Fruit fly (Drosophila melanogaster) whole organism, embryonic: ENCODE data around the gene Acp32CD.
A peak's percentile ranks its signal among the peaks of the same experiment; 100 is the strongest.

Source experiments
- Abd-B ChIP-seq: fragments of 200-800 bp; sonication (Bioruptor generic); optimal IDR thresholded peaks from 2 replicates; lab custom pipeline; 2018; ENCODE audit warnings: missing biosample characterization, mild to moderate bottlenecking, missing genetic modification characterization, moderate library complexity
- CG10267 ChIP-seq: fragments of 200-800 bp; sonication (Bioruptor generic); optimal IDR thresholded peaks from 2 replicates; lab custom pipeline; 2018; ENCODE audit warnings: missing biosample characterization, mild to moderate bottlenecking, missing genetic modification characterization, moderate library complexity
- CG10274 ChIP-seq: fragments of 200-800 bp; sonication (Bioruptor generic); optimal IDR thresholded peaks from 3 replicates; lab custom pipeline; 2017; ENCODE audit warnings: missing biosample characterization, mild to moderate bottlenecking, missing genetic modification characterization
- CG10431 ChIP-seq: fragments of 200-800 bp; sonication (Bioruptor generic); optimal IDR thresholded peaks from 3 replicates; lab custom pipeline; 2018; ENCODE audit warnings: missing biosample characterization, mild to moderate bottlenecking, missing genetic modification characterization
- CG10543 ChIP-seq: fragments of 200-800 bp; sonication (Bioruptor generic); optimal IDR thresholded peaks from 3 replicates; lab custom pipeline; 2017; ENCODE audit warnings: missing biosample characterization, mild to moderate bottlenecking, missing genetic modification characterization, moderate library complexity
- CG13424 ChIP-seq: fragments of 200-800 bp; sonication (Bioruptor generic); optimal IDR thresholded peaks from 2 replicates; lab custom pipeline; 2019; ENCODE audit warnings: missing biosample characterization, mild to moderate bottlenecking, missing genetic modification characterization, moderate library complexity
- CG13775 ChIP-seq: fragments of 200-800 bp; sonication (Bioruptor generic); optimal IDR thresholded peaks from 3 replicates; lab custom pipeline; 2017; ENCODE audit warnings: missing biosample characterization, mild to moderate bottlenecking, missing genetic modification characterization
- CG14965 ChIP-seq: fragments of 200-800 bp; sonication (Bioruptor generic); optimal IDR thresholded peaks from 2 replicates; lab custom pipeline; 2016; ENCODE audit warnings: missing biosample characterization, missing genetic modification characterization, borderline replicate concordance
- CG15601 ChIP-seq: fragments of 200-800 bp; sonication (Bioruptor generic); optimal IDR thresholded peaks from 3 replicates; lab custom pipeline; 2019; ENCODE audit warnings: missing biosample characterization, mild to moderate bottlenecking, missing genetic modification characterization, moderate library complexity
- CG18764 ChIP-seq: fragments of 200-800 bp; sonication (Bioruptor generic); optimal IDR thresholded peaks from 3 replicates; lab custom pipeline; 2016; ENCODE audit warnings: missing biosample characterization, missing genetic modification characterization
- CG2875 ChIP-seq: fragments of 200-800 bp; sonication (Bioruptor generic); optimal IDR thresholded peaks from 2 replicates; lab custom pipeline; 2017; ENCODE audit warnings: missing biosample characterization, mild to moderate bottlenecking, missing genetic modification characterization, missing genetic modification reagents
- CG34376 ChIP-seq: fragments of 200-800 bp; sonication (Bioruptor generic); optimal IDR thresholded peaks from 2 replicates; lab custom pipeline; 2018; ENCODE audit warnings: missing biosample characterization, mild to moderate bottlenecking, missing genetic modification characterization
- CG4707 ChIP-seq: fragments of 200-800 bp; sonication (Bioruptor generic); optimal IDR thresholded peaks from 2 replicates; lab custom pipeline; 2018; ENCODE audit warnings: missing biosample characterization, mild to moderate bottlenecking, missing genetic modification characterization, moderate library complexity
- CG5953 ChIP-seq: fragments of 200-800 bp; sonication (Bioruptor generic); IDR thresholded peaks from 2 replicates; pipeline ENCODE4 v1.3.6; 2022; ENCODE audit warnings: missing biosample characterization, missing genetic modification characterization
- CG9876 ChIP-seq: fragments of 200-800 bp; sonication (Bioruptor generic); optimal IDR thresholded peaks from 2 replicates; lab custom pipeline; 2016; ENCODE audit warnings: missing biosample characterization, missing genetic modification characterization
- D19B ChIP-seq: fragments of 200-800 bp; sonication (Bioruptor generic); optimal IDR thresholded peaks from 2 replicates; lab custom pipeline; 2017; ENCODE audit warnings: missing biosample characterization, mild to moderate bottlenecking, missing genetic modification characterization
- Dek ChIP-seq: fragments of 200-800 bp; sonication (Bioruptor generic); optimal IDR thresholded peaks from 3 replicates; lab custom pipeline; 2019; ENCODE audit warnings: missing biosample characterization, mild to moderate bottlenecking, missing genetic modification characterization, moderate library complexity
- Dip3 ChIP-seq: fragments of 200-800 bp; sonication (Bioruptor generic); optimal IDR thresholded peaks from 3 replicates; lab custom pipeline; 2016; ENCODE audit warnings: missing biosample characterization, missing genetic modification characterization
- Fer1 ChIP-seq: fragments of 200-800 bp; sonication (Bioruptor generic); optimal IDR thresholded peaks from 2 replicates; lab custom pipeline; 2017; ENCODE audit warnings: missing biosample characterization, mild to moderate bottlenecking, missing genetic modification characterization
- H2.0 ChIP-seq: fragments of 200-800 bp; sonication (Bioruptor generic); IDR thresholded peaks from 2 replicates; pipeline ENCODE4 v1.3.6; 2022; ENCODE audit warnings: missing biosample characterization, missing genetic modification characterization
- HLHmδ ChIP-seq: fragments of 200-800 bp; sonication (Bioruptor generic); optimal IDR thresholded peaks from 2 replicates; lab custom pipeline; 2018; ENCODE audit warnings: missing biosample characterization, mild to moderate bottlenecking, missing genetic modification characterization, moderate library complexity
- Hr3 ChIP-seq: fragments of 200-800 bp; sonication (Bioruptor generic); optimal IDR thresholded peaks from 3 replicates; lab custom pipeline; 2016; ENCODE audit warnings: missing biosample characterization, missing genetic modification characterization
- MTF-1 ChIP-seq: fragments of 200-800 bp; sonication (Bioruptor generic); optimal IDR thresholded peaks from 2 replicates; lab custom pipeline; 2018; ENCODE audit warnings: missing biosample characterization, mild to moderate bottlenecking, missing genetic modification characterization, borderline replicate concordance
- Meics ChIP-seq: fragments of 200-800 bp; sonication (Bioruptor generic); optimal IDR thresholded peaks from 2 replicates; lab custom pipeline; 2017; ENCODE audit warnings: missing biosample characterization, mild to moderate bottlenecking, missing genetic modification characterization
- Mrtf ChIP-seq: fragments of 200-800 bp; sonication (Bioruptor generic); IDR thresholded peaks from 3 replicates; pipeline ENCODE4 v1.3.6; 2022; ENCODE audit warnings: missing biosample characterization, missing genetic modification characterization
- NK7.1 ChIP-seq: fragments of 200-800 bp; sonication (Bioruptor generic); optimal IDR thresholded peaks from 3 replicates; lab custom pipeline; 2016; ENCODE audit warnings: missing biosample characterization, missing genetic modification characterization
- Oaz ChIP-seq: fragments of 200-800 bp; sonication (Bioruptor generic); IDR thresholded peaks from 2 replicates; pipeline ENCODE4 v1.3.6; 2022; ENCODE audit warnings: missing biosample characterization, missing genetic modification characterization
- Oli ChIP-seq: fragments of 200-800 bp; sonication (Bioruptor generic); optimal IDR thresholded peaks from 2 replicates; lab custom pipeline; 2018; ENCODE audit warnings: missing biosample characterization, mild to moderate bottlenecking, missing genetic modification characterization, moderate library complexity
- Opbp ChIP-seq: fragments of 200-800 bp; sonication (Bioruptor generic); IDR thresholded peaks from 3 replicates; pipeline ENCODE4 v1.3.6; 2022; ENCODE audit warnings: missing biosample characterization, missing genetic modification characterization; ENCODE audit not compliant: partially characterized antibody
- Six4 ChIP-seq: fragments of 200-800 bp; sonication (Bioruptor generic); optimal IDR thresholded peaks from 2 replicates; lab custom pipeline; 2016; ENCODE audit warnings: missing biosample characterization, missing genetic modification characterization
- ab ChIP-seq: fragments of 200-800 bp; sonication (Bioruptor generic); optimal IDR thresholded peaks from 2 replicates; lab custom pipeline; 2016; ENCODE audit warnings: missing biosample characterization, missing genetic modification characterization
- ac ChIP-seq: fragments of 200-800 bp; sonication (Bioruptor generic); optimal IDR thresholded peaks from 3 replicates; lab custom pipeline; 2017; ENCODE audit warnings: missing biosample characterization, mild to moderate bottlenecking, missing genetic modification characterization
- aop ChIP-seq: fragments of 200-800 bp; sonication (Bioruptor generic); IDR thresholded peaks from 2 replicates; pipeline ENCODE4 v1.3.6; 2022; ENCODE audit warnings: missing biosample characterization, missing genetic modification characterization
- ash1 ChIP-seq: fragments of 200-800 bp; sonication (Bioruptor generic); optimal IDR thresholded peaks from 2 replicates; lab custom pipeline; 2018; ENCODE audit warnings: missing biosample characterization, mild to moderate bottlenecking, missing genetic modification characterization
- cad ChIP-seq: fragments of >200 bp; optimal IDR thresholded peaks from 2 replicates; lab custom pipeline; 2017; ENCODE audit warnings: missing biosample characterization, missing genetic modification characterization
- caup ChIP-seq: fragments of 200-800 bp; sonication (Bioruptor generic); optimal IDR thresholded peaks from 3 replicates; lab custom pipeline; 2017; ENCODE audit warnings: missing biosample characterization, mild to moderate bottlenecking, missing genetic modification characterization, moderate library complexity; ENCODE audit not compliant: severe bottlenecking
- cwo ChIP-seq: fragments of 200-800 bp; sonication (Bioruptor generic); optimal IDR thresholded peaks from 3 replicates; lab custom pipeline; 2017; ENCODE audit warnings: missing biosample characterization, missing genetic modification characterization, mild to moderate bottlenecking, moderate library complexity, missing genetic modification reagents
- eyg ChIP-seq: fragments of 200-800 bp; sonication (Bioruptor generic); optimal IDR thresholded peaks from 3 replicates; lab custom pipeline; 2016; ENCODE audit warnings: missing biosample characterization, missing genetic modification characterization
- fu2 ChIP-seq: fragments of 200-800 bp; sonication (Bioruptor generic); optimal IDR thresholded peaks from 2 replicates; lab custom pipeline; 2016; ENCODE audit warnings: missing biosample characterization, missing genetic modification characterization
- her ChIP-seq: fragments of 200-800 bp; sonication (Bioruptor generic); optimal IDR thresholded peaks from 2 replicates; lab custom pipeline; 2016; ENCODE audit warnings: missing biosample characterization, missing genetic modification characterization
- jumu ChIP-seq: fragments of 200-800 bp; sonication (Bioruptor generic); optimal IDR thresholded peaks from 3 replicates; lab custom pipeline; 2016; ENCODE audit warnings: missing biosample characterization, missing genetic modification characterization
- ken ChIP-seq: fragments of 200-800 bp; sonication (Bioruptor generic); IDR thresholded peaks from 3 replicates; pipeline ENCODE4 v1.3.6; 2022; ENCODE audit warnings: missing biosample characterization, missing genetic modification characterization
- lola ChIP-seq, 3 experiments: fragments of >200 bp in 2 of 3; fragments of 200-800 bp in 1 of 3; sonication (Bioruptor generic) in 1 of 3; optimal IDR thresholded peaks; 2 replicates each; lab custom pipeline; 2017 to 2019; ENCODE audit warnings: missing biosample characterization in 3 of 3, missing genetic modification characterization in 3 of 3, mild to moderate bottlenecking in 1 of 3, moderate library complexity in 1 of 3
- luna ChIP-seq: fragments of 200-800 bp; sonication (Bioruptor generic); optimal IDR thresholded peaks from 2 replicates; lab custom pipeline; 2016; ENCODE audit warnings: missing biosample characterization, missing genetic modification characterization
- nerfin-1 ChIP-seq: fragments of 200-800 bp; sonication (Bioruptor generic); optimal IDR thresholded peaks from 3 replicates; lab custom pipeline; 2019; ENCODE audit warnings: missing biosample characterization, mild to moderate bottlenecking, missing genetic modification characterization, moderate library complexity
- nerfin-2 ChIP-seq: fragments of 200-800 bp; sonication (Bioruptor generic); IDR thresholded peaks from 2 replicates; pipeline ENCODE4 v1.3.6; 2022; ENCODE audit warnings: missing biosample characterization, missing genetic modification characterization; ENCODE audit not compliant: partially characterized antibody
- nom ChIP-seq: fragments of 200-800 bp; sonication (Bioruptor generic); optimal IDR thresholded peaks from 2 replicates; lab custom pipeline; 2017; ENCODE audit warnings: missing biosample characterization, missing genetic modification characterization, mild to moderate bottlenecking, moderate library complexity, missing genetic modification reagents
- odd ChIP-seq: fragments of 200-800 bp; sonication (Bioruptor generic); optimal IDR thresholded peaks from 2 replicates; lab custom pipeline; 2017; ENCODE audit warnings: missing biosample characterization, mild to moderate bottlenecking, missing genetic modification characterization
- pita ChIP-seq: fragments of 200-800 bp; sonication (Bioruptor generic); optimal IDR thresholded peaks from 2 replicates; lab custom pipeline; 2017; ENCODE audit warnings: missing biosample characterization, mild to moderate bottlenecking, missing genetic modification characterization
- sna ChIP-seq: fragments of 200-800 bp; sonication (Bioruptor generic); IDR thresholded peaks from 2 replicates; pipeline ENCODE4 v1.3.6; 2022; ENCODE audit warnings: missing biosample characterization, missing genetic modification characterization; ENCODE audit not compliant: partially characterized antibody

The Acp32CD gene

DNA sequence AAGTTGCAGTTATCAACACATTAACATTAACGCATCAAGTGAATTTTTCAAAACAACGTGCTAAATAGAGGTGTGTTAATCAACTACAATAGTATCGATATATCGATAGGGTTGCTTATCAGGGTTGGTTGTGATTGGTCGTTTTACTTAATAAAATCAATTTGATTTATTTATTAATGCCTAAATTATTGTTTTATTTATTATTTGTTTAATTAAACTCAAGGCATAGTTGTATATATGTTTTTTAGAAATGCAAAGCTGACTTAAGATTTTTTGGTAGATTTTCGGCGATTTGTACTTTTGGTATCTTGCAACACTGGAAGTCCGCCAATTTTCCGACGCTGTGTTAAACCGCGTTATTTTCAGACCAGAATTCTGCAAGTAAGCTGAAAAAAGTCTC, 4.4 kb upstream of the Acp32CD start, which contains the start of the genes Art8 and dUTPase (continued):
- peak; percentile 62; the same call in 1 of the 3 replicates for TF ChIP-seq ken
- no peak for TF ChIP-seq cwo
- TF ChIP-seq Opbp, result peak; percentile 81
- TF ChIP-seq Six4, result peak; percentile 75
- no peak for TF ChIP-seq luna (GFP tag; lab: Kevin White, UChicago)
- no peak for TF ChIP-seq fu2
- no peak for TF ChIP-seq CG4707 (GFP tag; lab: Kevin White, UChicago)
- peak; percentile 73 for TF ChIP-seq Fer1
- no peak for TF ChIP-seq odd (GFP tag; lab: Kevin White, UChicago)
- peak in 1 of 3 experiments; percentile 78 for TF ChIP-seq lola (GFP tag; optimal IDR thresholded peaks at IDR 0.05; lab: Kevin White, UChicago)
- TF ChIP-seq ash1 (GFP tag; lab: Kevin White, UChicago), result no peak
- TF ChIP-seq Abd-B, result no peak
- no peak for TF ChIP-seq ac
- no peak for TF ChIP-seq CG10274 (GFP tag; lab: Kevin White, UChicago)
- no peak for TF ChIP-seq cad (GFP tag; lab: Kevin White, UChicago)
- peak; percentile 75 for TF ChIP-seq Hr3 (GFP tag; lab: Kevin White, UChicago)
- peak; percentile 10 for TF ChIP-seq CG9876
- TF ChIP-seq CG15601 (tag; lab: Kevin White, UChicago), result peak; percentile 66
- peak; percentile 67 for TF ChIP-seq nerfin-2 (GFP tag; lab: Robert Waterston, UW)
- peak; percentile 53 for TF ChIP-seq H2.0 (GFP tag; lab: Robert Waterston, UW)
- no peak for TF ChIP-seq nom (GFP tag; lab: Kevin White, UChicago)
- no peak for TF ChIP-seq ab (GFP tag; lab: Kevin White, UChicago)
- no peak for TF ChIP-seq CG2875
- TF ChIP-seq CG14965 (GFP tag; lab: Kevin White, UChicago), result no peak
- no peak for TF ChIP-seq HLHmδ
- TF ChIP-seq Meics (GFP tag; lab: Kevin White, UChicago), result peak; percentile 63
- peak; percentile 32 for TF ChIP-seq CG10543
- TF ChIP-seq pita, result no peak
- peak; percentile 76 for TF ChIP-seq CG13424 (tag; lab: Kevin White, UChicago)
- TF ChIP-seq caup (GFP tag; lab: Kevin White, UChicago), result peak; percentile 61
- TF ChIP-seq CG13775 (GFP tag; lab: Kevin White, UChicago), result peak; percentile 79
- peak; percentile 84 for TF ChIP-seq sna (GFP tag; lab: Robert Waterston, UW)
- no peak for TF ChIP-seq NK7.1 (GFP tag; lab: Kevin White, UChicago)
- TF ChIP-seq Oli (tag; lab: Kevin White, UChicago), result peak; percentile 5
- TF ChIP-seq jumu (GFP tag; lab: Kevin White, UChicago), result no peak
- TF ChIP-seq CG34376 (GFP tag; lab: Kevin White, UChicago), result peak; percentile 58
- TF ChIP-seq Dip3 (GFP tag; lab: Kevin White, UChicago), result no peak
- TF ChIP-seq nerfin-1 (tag; lab: Kevin White, UChicago), result peak; percentile 56
- TF ChIP-seq Oaz, result peak; percentile 33; the same call in 1 of the 2 replicates
- peak; percentile 99 for TF ChIP-seq CG10267 (tag; lab: Kevin White, UChicago)
- no peak for TF ChIP-seq MTF-1 (GFP tag; lab: Kevin White, UChicago)
- peak; percentile 72 for TF ChIP-seq CG18764 (GFP tag; lab: Kevin White, UChicago)
- no peak for TF ChIP-seq eyg (GFP tag; lab: Kevin White, UChicago)
- TF ChIP-seq D19B (GFP tag; lab: Kevin White, UChicago), result peak; percentile 4
- TF ChIP-seq aop (GFP tag; lab: Robert Waterston, UW), result no peak
- TF ChIP-seq Mrtf (GFP tag; lab: Robert Waterston, UW), result no peak; the same call in 2 of the 3 replicates
- no peak for TF ChIP-seq CG10431 (GFP tag; lab: Kevin White, UChicago)
- TF ChIP-seq CG5953 (GFP tag; lab: Robert Waterston, UW), result peak; percentile 63; the same call in 1 of the 2 replicates
- TF ChIP-seq her, result no peak
- peak; percentile 53 for TF ChIP-seq Dek (tag; lab: Kevin White, UChicago)
